Worm (Caenorhabditis elegans) whole organism, young adult: Measurements from ENCODE around the gene F54C9.3.

Source experiments
- B0019.2 ChIP-seq: fragments of 200-800 bp; sonication (Bioruptor generic); conservative IDR thresholded peaks from 2 replicates; pipeline ENCODE4 v1.3.6; 2022; ENCODE audit warnings: missing genetic modification reagents, missing genetic modification characterization, missing compliant biosample characterization
- B0035.1 ChIP-seq: sonication (generic microtip); optimal IDR thresholded peaks from 2 replicates; lab custom pipeline; 2016; ENCODE audit warnings: missing genetic modification characterization, mild to moderate bottlenecking, missing compliant biosample characterization, missing genotype, missing genetic modification reagents
- F10E7.11 ChIP-seq: sonication (generic microtip); optimal IDR thresholded peaks from 2 replicates; lab custom pipeline; 2017; ENCODE audit warnings: mild to moderate bottlenecking, missing genetic modification characterization, moderate library complexity, missing compliant biosample characterization
- F33H1.4 ChIP-seq: fragments of 200-800 bp; sonication (Bioruptor generic); IDR thresholded peaks from 2 replicates; pipeline ENCODE4 v1.3.6; 2022; ENCODE audit warnings: missing genetic modification reagents, missing genetic modification characterization, missing compliant biosample characterization
- F37B4.10 ChIP-seq: fragments of 200-800 bp; sonication (Bioruptor generic); IDR thresholded peaks from 2 replicates; pipeline ENCODE4 v1.3.6; 2022; ENCODE audit warnings: missing genetic modification characterization, missing compliant biosample characterization
- F49E8.2 ChIP-seq: sonication (generic microtip); optimal IDR thresholded peaks from 3 replicates; lab custom pipeline; 2017; ENCODE audit warnings: missing genetic modification characterization, mild to moderate bottlenecking, missing compliant biosample characterization, antibody characterized with exemption, moderate library complexity; ENCODE audit not compliant: insufficient read depth
- T07F8.4 ChIP-seq: sonication (generic microtip); optimal IDR thresholded peaks from 2 replicates; lab custom pipeline; 2016; ENCODE audit warnings: mild to moderate bottlenecking, missing genetic modification characterization, moderate library complexity, missing compliant biosample characterization
- Y53F4B.3 ChIP-seq: fragments of 200-800 bp; sonication (Bioruptor generic); IDR thresholded peaks from 2 replicates; pipeline ENCODE4 v1.3.6; 2022; ENCODE audit warnings: missing genetic modification reagents, missing genetic modification characterization, missing compliant biosample characterization
- Y67H2A.10 ChIP-seq: fragments of 200-800 bp; sonication (Bioruptor generic); conservative IDR thresholded peaks from 2 replicates; pipeline ENCODE4 v1.3.6; 2022; ENCODE audit warnings: missing genetic modification reagents, missing genetic modification characterization, missing compliant biosample characterization
- Y79H2A.3 ChIP-seq: fragments of 200-800 bp; sonication (Bioruptor generic); conservative IDR thresholded peaks from 2 replicates; pipeline ENCODE4 v1.3.6; 2022; ENCODE audit warnings: missing genetic modification reagents, missing genetic modification characterization, missing compliant biosample characterization
- Y95B8A.8 ChIP-seq: fragments of 200-800 bp; sonication (Bioruptor generic); IDR thresholded peaks from 2 replicates; pipeline ENCODE4 v1.3.6; 2022; ENCODE audit warnings: missing genetic modification reagents, missing genetic modification characterization, missing compliant biosample characterization
- ama-1 ChIP-seq, 3 experiments: fragments of 150-350 bp in 1 of 3; sonication (generic microtip) in 2 of 3; optimal IDR thresholded peaks; 2 replicates each; lab custom pipeline; 2014 to 2018; ENCODE audit warnings: missing biosample characterization in 2 of 3, missing genetic modification characterization in 2 of 3, missing genetic modification reagents in 2 of 3
- aptf-2 ChIP-seq: fragments of 200-800 bp; sonication (Bioruptor generic); conservative IDR thresholded peaks from 2 replicates; pipeline ENCODE4 v1.3.6; 2022; ENCODE audit warnings: missing genetic modification reagents, missing genetic modification characterization, missing compliant biosample characterization
- atf-7 ChIP-seq: sonication (generic microtip); optimal IDR thresholded peaks from 2 replicates; lab custom pipeline; 2017; ENCODE audit warnings: mild to moderate bottlenecking, missing genetic modification characterization, missing compliant biosample characterization
- athp-1 ChIP-seq: sonication (generic microtip); optimal IDR thresholded peaks from 2 replicates; lab custom pipeline; 2017; ENCODE audit warnings: mild to moderate bottlenecking, missing genetic modification characterization, missing compliant biosample characterization
- attf-5 ChIP-seq: fragments of 200-800 bp; sonication (Bioruptor generic); optimal IDR thresholded peaks from 2 replicates; lab custom pipeline; 2018; ENCODE audit warnings: mild to moderate bottlenecking, missing genetic modification characterization, missing compliant biosample characterization
- bed-1 ChIP-seq: fragments of 200-800 bp; sonication (Bioruptor generic); IDR thresholded peaks from 2 replicates; pipeline ENCODE4 v1.3.6; 2022; ENCODE audit warnings: missing genetic modification reagents, missing genetic modification characterization, missing compliant biosample characterization
- ceh-27 ChIP-seq: fragments of 200-800 bp; sonication (Bioruptor generic); optimal IDR thresholded peaks from 2 replicates; lab custom pipeline; 2018; ENCODE audit warnings: mild to moderate bottlenecking, missing genetic modification characterization, moderate library complexity, missing compliant biosample characterization
- die-1 ChIP-seq: sonication (generic microtip); optimal IDR thresholded peaks from 2 replicates; lab custom pipeline; 2016; ENCODE audit warnings: missing genotype, mild to moderate bottlenecking, missing genetic modification characterization, missing compliant biosample characterization
- efl-1 ChIP-seq: fragments of 150-350 bp; optimal IDR thresholded peaks from 2 replicates; lab custom pipeline; 2014; ENCODE audit warnings: missing biosample characterization, missing genetic modification reagents, missing genetic modification characterization
- gei-17 ChIP-seq: fragments of 200-800 bp; sonication (Bioruptor generic); optimal IDR thresholded peaks from 2 replicates; lab custom pipeline; 2018; ENCODE audit warnings: mild to moderate bottlenecking, missing genetic modification characterization, missing compliant biosample characterization
- him-1 ChIP-seq: sonication (generic microtip); optimal IDR thresholded peaks from 2 replicates; lab custom pipeline; 2016; ENCODE audit warnings: missing genotype, missing genetic modification reagents, missing genetic modification characterization, missing compliant biosample characterization
- hmg-1.2 ChIP-seq: fragments of 200-800 bp; sonication (Bioruptor generic); IDR thresholded peaks from 2 replicates; pipeline ENCODE4 v1.3.6; 2022; ENCODE audit warnings: missing genetic modification reagents, missing genetic modification characterization, missing compliant biosample characterization
- hrde-1 ChIP-seq: sonication (generic microtip); optimal IDR thresholded peaks from 2 replicates; lab custom pipeline; 2016; ENCODE audit warnings: missing genetic modification characterization, mild to moderate bottlenecking, missing compliant biosample characterization, moderate library complexity, missing genotype, missing genetic modification reagents, borderline replicate concordance
- let-607 ChIP-seq, 2 experiments: fragments of 200-800 bp in 1 of 2; sonication (Bioruptor generic) in 1 of 2; sonication (generic microtip) in 1 of 2; optimal IDR thresholded peaks; 2 replicates each; lab custom pipeline; 2016 to 2018; ENCODE audit warnings: mild to moderate bottlenecking in 2 of 2, missing compliant biosample characterization in 2 of 2, missing genetic modification characterization in 2 of 2, moderate library complexity in 2 of 2, missing genotype in 1 of 2
- lin-40 ChIP-seq: sonication (generic microtip); optimal IDR thresholded peaks from 2 replicates; lab custom pipeline; 2016; ENCODE audit warnings: missing genetic modification characterization, mild to moderate bottlenecking, missing compliant biosample characterization, missing genotype, missing genetic modification reagents
- mcd-1 ChIP-seq: fragments of 200-800 bp; sonication (Bioruptor generic); IDR thresholded peaks from 2 replicates; pipeline ENCODE4 v1.3.6; 2022; ENCODE audit warnings: missing genetic modification reagents, missing genetic modification characterization, missing compliant biosample characterization
- nhr-80 ChIP-seq: sonication (generic microtip); optimal IDR thresholded peaks from 2 replicates; lab custom pipeline; 2016; ENCODE audit warnings: missing genetic modification characterization, missing compliant biosample characterization
- pbrm-1 ChIP-seq: fragments of 200-800 bp; sonication (Bioruptor generic); IDR thresholded peaks from 2 replicates; pipeline ENCODE4 v1.3.6; 2022; ENCODE audit warnings: missing genetic modification reagents, missing genetic modification characterization, missing compliant biosample characterization
- sdz-38 ChIP-seq: sonication (generic microtip); optimal IDR thresholded peaks from 2 replicates; lab custom pipeline; 2016; ENCODE audit warnings: missing genotype, missing genetic modification characterization, missing compliant biosample characterization
- snpc-1.1 ChIP-seq: sonication (generic microtip); optimal IDR thresholded peaks from 2 replicates; lab custom pipeline; 2017; ENCODE audit warnings: missing genetic modification characterization, mild to moderate bottlenecking, missing compliant biosample characterization, antibody characterized with exemption, moderate library complexity, missing genotype, missing genetic modification reagents; ENCODE audit not compliant: insufficient read depth
- snpc-1.3 ChIP-seq: sonication (generic microtip); optimal IDR thresholded peaks from 2 replicates; lab custom pipeline; 2017; ENCODE audit warnings: missing genetic modification characterization, mild to moderate bottlenecking, missing compliant biosample characterization, antibody characterized with exemption, moderate library complexity, missing genotype, missing genetic modification reagents; ENCODE audit not compliant: insufficient read depth
- tbx-9 ChIP-seq: sonication (generic microtip); optimal IDR thresholded peaks from 2 replicates; lab custom pipeline; 2016; ENCODE audit warnings: borderline replicate concordance, missing genetic modification characterization, inconsistent platforms, missing compliant biosample characterization
- zfh-2 ChIP-seq: fragments of 200-800 bp; sonication (Bioruptor generic); conservative IDR thresholded peaks from 2 replicates; pipeline ENCODE4 v1.3.6; 2022; ENCODE audit warnings: missing genetic modification reagents, missing genetic modification characterization, missing compliant biosample characterization
- ztf-25 ChIP-seq: fragments of 200-800 bp; sonication (Bioruptor generic); IDR thresholded peaks from 2 replicates; pipeline ENCODE4 v1.3.6; 2022; ENCODE audit warnings: missing genetic modification reagents, missing genetic modification characterization, missing compliant biosample characterization
- ztf-3 ChIP-seq: fragments of 200-800 bp; sonication (Bioruptor generic); optimal IDR thresholded peaks from 2 replicates; lab custom pipeline; 2018; ENCODE audit warnings: mild to moderate bottlenecking, missing genetic modification characterization, missing compliant biosample characterization

The F54C9.3 gene

DNA sequence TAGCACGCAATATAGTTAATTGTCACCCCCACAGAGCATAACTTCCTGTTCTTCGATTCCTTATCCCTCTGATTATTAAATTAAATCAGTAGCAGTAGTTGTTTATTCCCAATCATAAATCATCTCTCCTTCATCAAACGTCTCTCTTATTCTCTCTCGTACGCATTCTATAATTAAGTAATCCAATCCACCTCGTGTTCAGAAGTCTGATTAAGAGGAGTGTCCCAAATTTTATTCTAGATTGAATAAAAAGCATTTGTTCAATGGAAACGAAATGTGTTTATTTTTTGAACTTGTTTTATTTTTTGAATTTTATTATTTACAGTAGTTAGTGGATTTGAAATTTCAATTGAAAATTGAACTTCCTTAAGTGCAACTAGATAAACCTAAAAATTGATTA, 44.7 kb upstream of the F54C9.3 start:
- TF ChIP-seq F10E7.11 (tag; lab: Kevin White, UChicago), result no peak
- TF ChIP-seq, all 124 proteins: peak for 0

- TF ChIP-seq F37B4.10 (GFP tag; lab: Robert Waterston, UW) (no peak), bed-1 (GFP tag; lab: Robert Waterston, UW) (no peak), sdz-38 (tag; lab: Kevin White, UChicago) (no peak), Y95B8A.8 (GFP tag; lab: Robert Waterston, UW) (no peak), hmg-1.2 (GFP tag; lab: Robert Waterston, UW) (no peak), ztf-25 (GFP tag; lab: Robert Waterston, UW) (no peak), mcd-1 (GFP tag; lab: Robert Waterston, UW) (no peak), let-607 (tag; optimal IDR thresholded peaks at IDR 0.05; lab: Kevin White, UChicago) (no peak), Y67H2A.10 (GFP tag; lab: Robert Waterston, UW) (no peak), atf-7 (tag; lab: Kevin White, UChicago) (no peak), F33H1.4 (GFP tag; lab: Robert Waterston, UW) (no peak), athp-1 (tag; lab: Kevin White, UChicago) (no peak)
Observed at ce11 chrII:8610585-8610984, 43.9 kb upstream of the F54C9.3 start.

DNA sequence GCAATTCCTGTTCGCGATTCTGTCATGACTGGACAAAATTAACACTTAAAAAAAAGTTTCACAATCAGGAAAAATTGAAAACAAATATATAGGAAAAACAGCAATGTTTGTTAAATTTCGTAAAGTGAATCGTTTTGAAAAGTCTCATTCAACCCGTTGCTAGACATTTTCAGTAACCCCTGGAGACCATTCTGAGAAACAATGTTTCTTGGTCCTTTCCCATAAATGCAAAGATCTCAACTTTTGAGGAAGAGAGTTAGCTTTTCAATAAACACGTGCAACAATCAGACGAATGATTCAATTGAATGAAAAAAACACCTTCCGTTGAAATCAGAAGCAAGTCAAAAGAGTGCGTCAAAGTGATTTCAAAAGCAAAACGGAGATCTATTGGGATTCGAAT, 43.4 kb upstream of the F54C9.3 start, which contains the start of gene F28C6.9:
F28C6.9 (minus strand) TSS at position 101 of the 400 bp plus-strand sequence.
- TF ChIP-seq lin-40 (no peak), zfh-2 (no peak), aptf-2 (no peak), ceh-27 (GFP tag; lab: Kevin White, UChicago) (no peak), tbx-9 (tag; lab: Kevin White, UChicago) (no peak), F49E8.2 (tag; lab: Kevin White, UChicago) (no peak)

ce11 chrII:8607662-8608061, 41.0 kb upstream of the F54C9.3 start, which contains the start of gene F28C6.10:
Gene F28C6.10, plus strand, starts transcription at chrII:8607962.
- TF ChIP-seq attf-5 (GFP tag; lab: Kevin White, UChicago) (no peak), die-1 (tag; lab: Kevin White, UChicago) (no peak), him-1 (tag; lab: Kevin White, UChicago) (peak; percentile 28)
- TF ChIP-seq, all 124 proteins: peak for 1

ce11 chrII:8606549-8606948, 39.9 kb upstream of the F54C9.3 start, which contains the start of gene F28C6.8:
Gene F28C6.8, plus strand, starts transcription at chrII:8606849.
- TF ChIP-seq hrde-1 (tag; lab: Kevin White, UChicago), result no peak
- TF ChIP-seq F49E8.2 (tag; lab: Kevin White, UChicago), result peak; percentile 16
- TF ChIP-seq, all 124 proteins: peak for 1

DNA sequence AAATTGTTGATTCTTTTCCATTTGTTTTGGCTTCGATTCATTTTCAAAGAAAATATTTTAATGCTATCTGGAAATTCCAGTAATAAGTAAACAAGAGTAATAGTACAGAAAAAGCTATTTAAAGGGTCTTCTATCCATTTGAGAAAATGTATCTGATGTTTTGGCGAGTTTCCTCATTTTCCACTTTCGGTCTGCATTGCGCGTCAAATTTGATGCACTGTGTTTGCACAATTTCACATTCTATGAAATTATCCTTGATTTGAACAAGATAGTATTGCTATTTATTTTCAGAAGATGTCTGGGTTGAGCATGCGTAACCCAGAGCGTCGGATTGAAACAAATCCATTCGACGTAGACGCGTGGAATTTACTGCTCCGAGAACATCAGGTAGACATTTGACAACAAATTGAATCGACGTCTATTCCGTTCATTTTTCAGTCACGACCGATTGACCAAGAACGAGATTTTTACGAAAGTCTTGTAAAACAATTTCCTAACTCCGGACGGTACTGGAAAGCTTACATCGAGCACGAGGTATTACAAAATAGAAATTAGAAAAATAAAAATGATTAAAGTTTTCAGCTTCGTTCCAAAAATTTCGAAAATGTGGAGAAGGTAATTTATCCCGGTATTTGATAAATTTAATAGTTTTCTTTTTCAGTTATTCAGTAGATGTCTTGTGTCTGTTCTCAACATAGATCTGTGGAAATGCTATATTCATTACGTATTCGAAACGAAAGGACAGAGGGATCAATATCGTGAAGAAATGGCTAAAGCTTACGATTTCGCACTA, 37.1 kb upstream of the F54C9.3 start, which contains the start of gene suf-1:
suf-1 (plus strand) TSS at position 280 of the 793 bp plus-strand sequence.
- no peak for TF ChIP-seq T07F8.4 (tag; lab: Kevin White, UChicago)
- TF ChIP-seq F33H1.4 (GFP tag; lab: Robert Waterston, UW), result peak; percentile 65
- TF ChIP-seq snpc-1.3 (tag; lab: Kevin White, UChicago), result peak; percentile 2
- TF ChIP-seq B0019.2 (GFP tag; lab: Robert Waterston, UW), result no peak; the same call in 1 of the 2 replicates
- peak; percentile 40 for TF ChIP-seq athp-1 (tag; lab: Kevin White, UChicago)
- no peak for TF ChIP-seq Y79H2A.3 (GFP tag; lab: Robert Waterston, UW)
- peak; percentile 43 for TF ChIP-seq efl-1 (GFP tag; lab: Kevin White, UChicago)
- no peak for TF ChIP-seq B0035.1 (tag; lab: Kevin White, UChicago)
- no peak for TF ChIP-seq nhr-80 (tag; lab: Kevin White, UChicago)
- no peak for TF ChIP-seq let-607 (tag; optimal IDR thresholded peaks at IDR 0.05; lab: Kevin White, UChicago)
- TF ChIP-seq ztf-3 (GFP tag; lab: Kevin White, UChicago), result no peak
- TF ChIP-seq ama-1 (optimal IDR thresholded peaks at IDR 0.05; lab: Kevin White, UChicago), result no peak
- TF ChIP-seq ama-1 (GFP tag; optimal IDR thresholded peaks at IDR 0.05; lab: Kevin White, UChicago), result peak in 1 of 2 experiments; percentile 51
- no peak for TF ChIP-seq gei-17 (GFP tag; lab: Kevin White, UChicago)
- TF ChIP-seq pbrm-1 (GFP tag; lab: Robert Waterston, UW), result peak; percentile 45; the same call in 1 of the 2 replicates
- TF ChIP-seq Y53F4B.3 (GFP tag; lab: Robert Waterston, UW), result no peak
- no peak for TF ChIP-seq ceh-27 (GFP tag; lab: Kevin White, UChicago)
- peak; percentile 64 for TF ChIP-seq snpc-1.1 (tag; lab: Kevin White, UChicago)
